Fruit fly (Drosophila melanogaster) ovary, adult (tissue): Measurements from ENCODE around the gene CG6006.

Experiments
- CG17801 ChIP-seq: fragments of 200-800 bp; optimal IDR thresholded peaks from 2 replicates; lab custom pipeline; 2019; ENCODE audit warnings: missing biosample characterization, mild to moderate bottlenecking, missing genetic modification characterization, moderate library complexity; ENCODE audit not compliant: partially characterized antibody

CG6006 gene

DNA sequence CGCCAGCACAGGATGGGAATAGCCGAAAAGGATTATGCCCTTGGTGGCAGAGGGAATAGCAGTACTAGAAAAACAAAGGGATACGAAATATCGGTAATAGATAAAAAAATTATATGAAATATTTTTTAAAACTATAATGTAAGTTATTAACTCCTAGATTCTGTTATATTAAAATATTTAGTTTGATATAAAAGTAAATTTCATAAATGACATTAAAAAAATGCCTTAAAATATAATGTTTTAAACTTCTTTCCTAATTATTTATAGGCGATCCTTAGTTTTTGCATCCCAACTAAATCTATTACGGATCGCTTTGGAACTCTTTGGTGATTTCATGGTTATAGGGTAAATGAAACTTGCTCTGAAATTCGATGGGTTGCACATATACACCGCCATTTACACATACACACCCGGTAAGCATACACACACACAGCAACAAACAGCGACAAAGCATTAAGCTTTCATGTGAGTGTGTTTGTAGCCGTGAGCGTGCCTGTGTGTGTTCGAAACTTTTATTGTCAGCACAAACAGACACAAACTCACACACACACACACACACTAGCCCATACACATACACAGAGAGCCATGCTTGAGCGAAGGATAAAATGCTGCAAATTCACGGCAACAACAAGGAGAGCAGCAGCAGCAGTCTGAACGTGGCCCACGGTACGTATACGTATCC, 59.2 kb downstream of the CG6006 start:
- TF ChIP-seq CG17801 (GFP tag; lab: Kevin White, UChicago) = no peak

DNA sequence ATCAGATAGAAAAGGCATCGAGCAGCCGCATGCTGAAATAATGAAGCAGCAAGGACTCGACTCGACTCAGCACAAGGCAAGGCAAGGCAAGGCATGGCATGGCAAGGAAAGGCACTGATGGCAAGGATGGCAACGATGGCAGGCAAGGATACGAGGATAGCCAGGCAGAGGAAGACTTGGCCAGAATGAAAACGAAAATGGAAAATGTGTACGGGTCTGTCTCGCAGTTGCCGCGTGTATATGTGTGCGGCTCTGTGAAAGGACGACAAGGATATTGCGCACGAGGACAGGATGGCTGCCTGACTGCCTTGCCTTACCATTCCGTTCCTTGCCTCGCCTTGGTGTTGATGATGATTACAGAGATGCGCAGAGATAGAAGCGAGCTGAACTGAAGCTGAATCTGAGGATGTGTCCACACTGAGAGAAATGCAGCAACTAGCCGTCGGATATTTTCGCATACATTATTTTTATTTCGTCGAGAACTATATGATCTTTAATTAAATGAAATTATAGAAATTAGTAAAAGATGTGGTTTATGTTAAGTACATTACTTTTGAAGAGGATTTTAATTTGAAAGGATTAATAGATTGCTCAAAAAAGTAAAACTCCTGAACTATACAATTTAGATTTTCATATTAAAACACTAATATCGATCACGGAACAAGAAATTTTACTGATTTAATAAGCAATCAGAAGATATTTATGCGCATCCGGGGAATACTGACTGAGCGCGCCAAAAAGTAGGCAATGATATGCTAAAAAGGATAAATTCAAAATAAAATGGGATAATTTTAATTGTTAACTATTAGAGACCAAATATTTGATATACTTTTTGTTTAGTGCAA, 59.9 kb downstream of the CG6006 start:
- TF ChIP-seq CG17801 (GFP tag; lab: Kevin White, UChicago) = no peak

DNA sequence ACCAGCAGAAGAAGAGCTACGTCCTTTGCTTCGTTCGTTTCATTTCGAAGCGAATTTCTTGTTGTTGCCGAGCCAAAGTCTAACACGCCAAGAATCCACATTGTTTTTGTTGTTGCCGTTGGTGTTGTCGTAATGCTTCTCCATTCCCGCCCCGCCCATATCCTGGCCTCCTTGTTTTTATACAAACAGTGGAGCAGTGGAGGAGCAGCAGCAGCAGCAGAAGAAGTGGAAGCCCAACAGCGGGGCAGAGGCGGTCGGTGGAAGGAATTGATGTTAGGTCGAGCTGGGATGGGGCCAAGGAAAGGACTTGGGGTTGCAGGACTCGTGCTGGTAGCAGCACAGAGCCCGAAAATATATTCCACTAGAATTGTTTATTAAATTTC, 60.5 kb downstream of the CG6006 start:
- no peak for TF ChIP-seq CG17801 (GFP tag; lab: Kevin White, UChicago)

DNA sequence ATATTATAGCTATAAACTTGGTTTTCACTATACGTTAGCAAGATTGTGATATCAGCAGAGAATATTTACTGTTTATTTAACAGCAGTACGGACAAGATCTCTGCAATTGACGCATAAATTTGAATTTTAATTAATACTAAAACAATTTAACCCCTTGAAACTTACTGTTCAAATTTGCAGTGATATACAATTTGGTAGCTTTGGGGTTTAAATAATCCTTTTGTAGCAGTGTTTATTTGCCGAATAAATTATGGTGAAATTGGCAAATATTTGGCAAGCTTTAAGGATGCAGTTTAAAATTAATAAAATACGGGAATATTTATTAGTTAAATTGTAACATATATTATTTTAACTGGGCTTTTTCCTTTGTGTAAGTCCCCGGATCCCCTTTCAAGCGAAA, 62.6 kb downstream of the CG6006 start:
- no peak for TF ChIP-seq CG17801 (GFP tag; lab: Kevin White, UChicago)

DNA sequence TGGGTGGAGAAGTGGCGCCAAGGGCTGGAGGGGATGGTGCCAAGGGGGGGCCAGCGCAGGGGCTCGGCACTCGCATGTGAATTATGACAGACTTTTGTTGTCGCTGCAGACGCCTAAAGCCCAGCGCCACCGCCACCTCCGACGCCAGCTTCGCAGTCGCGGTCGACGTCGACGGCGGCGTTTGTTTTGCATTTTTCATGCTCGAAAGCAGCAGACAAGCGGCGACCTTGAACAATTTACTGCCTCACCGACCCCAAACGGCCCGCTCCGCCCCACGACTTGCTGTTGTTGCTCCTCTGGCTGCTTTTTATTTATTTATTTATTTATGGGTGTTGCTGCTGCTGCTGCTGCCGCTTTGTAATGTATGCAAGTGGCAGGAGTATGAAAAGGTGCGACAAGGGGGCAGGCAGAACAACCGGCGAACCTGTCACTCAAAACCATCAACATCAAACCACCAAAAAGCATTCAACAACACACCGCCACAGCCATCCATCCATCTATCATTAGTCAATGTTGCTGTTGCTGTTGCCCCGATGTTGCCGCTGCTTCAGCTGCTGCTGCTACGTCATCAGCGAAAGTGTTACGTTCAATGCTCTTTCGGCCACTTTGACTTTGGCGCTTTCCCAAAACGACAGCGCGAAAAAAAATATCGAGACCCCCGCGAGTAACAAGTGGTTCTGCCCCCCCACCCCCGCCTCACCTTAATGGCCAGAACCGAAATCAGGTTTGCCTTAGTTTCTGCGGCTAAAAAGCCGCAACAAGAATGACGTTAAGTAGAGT, 63.7 kb downstream of the CG6006 start:
- TF ChIP-seq CG17801 (GFP tag; lab: Kevin White, UChicago) = no peak

DNA sequence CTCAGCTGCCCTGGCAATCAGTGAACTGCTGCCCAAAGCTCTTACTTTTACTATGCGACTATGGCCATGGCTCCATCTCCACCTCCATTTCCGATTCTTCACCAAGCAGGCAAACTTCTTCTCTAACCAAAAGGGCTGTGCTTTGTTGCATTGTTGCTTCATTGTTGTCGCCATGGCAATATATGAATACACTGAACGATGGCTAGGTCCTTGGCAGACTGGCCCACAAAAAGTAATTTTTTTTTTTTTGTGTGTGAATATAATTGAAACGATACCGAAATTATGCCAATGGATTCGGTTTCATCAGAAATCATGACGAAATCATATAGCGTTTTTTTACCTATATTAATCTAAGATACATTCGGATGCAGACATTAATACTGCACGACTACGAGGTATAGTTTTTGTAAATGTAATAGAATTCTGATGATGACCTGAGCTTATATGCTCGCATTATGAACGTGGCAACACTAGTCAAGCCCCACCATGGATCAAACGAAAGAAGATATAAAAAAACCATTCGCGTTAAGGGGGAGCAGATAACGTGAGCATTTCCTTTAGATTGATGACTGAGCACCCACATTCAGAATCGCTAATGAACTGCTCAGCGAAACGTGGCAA, 65.4 kb downstream of the CG6006 start:
- TF ChIP-seq CG17801 (GFP tag; lab: Kevin White, UChicago) = no peak

DNA sequence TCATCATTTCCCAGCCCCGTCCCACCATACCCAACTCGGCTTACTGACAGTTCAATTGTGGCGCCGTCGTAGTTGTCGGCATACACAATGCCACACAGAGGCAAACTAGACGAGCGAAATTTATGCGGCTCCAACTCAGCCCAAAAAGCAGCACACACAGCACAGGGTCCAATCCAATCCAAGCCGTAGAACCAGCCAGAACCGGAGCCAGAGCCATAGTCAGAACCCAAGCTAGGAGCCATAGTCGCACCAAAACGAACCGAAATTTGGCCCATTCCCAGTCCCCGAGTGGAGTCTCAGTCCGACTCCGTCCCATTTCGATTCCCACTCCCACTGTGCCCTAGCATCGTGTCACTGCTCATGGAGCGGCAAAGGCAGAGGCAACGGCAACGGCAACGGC, 66.1 kb downstream of the CG6006 start:
- TF ChIP-seq CG17801 (GFP tag; lab: Kevin White, UChicago) = no peak
